Fruit fly (Drosophila melanogaster) whole organism, adult: ENCODE measurements around the gene CG45073.

ENCODE experiments used
- CG11617 ChIP-seq: fragments of 200-800 bp; sonication (Bioruptor generic); optimal IDR thresholded peaks from 2 replicates; lab custom pipeline; 2017; ENCODE audit warnings: mild to moderate bottlenecking, missing biosample characterization, missing genetic modification reagents, missing genetic modification characterization
- CG12768 ChIP-seq: fragments of 200-800 bp; sonication (Bioruptor generic); optimal IDR thresholded peaks from 2 replicates; lab custom pipeline; 2017; ENCODE audit warnings: missing biosample characterization, missing genetic modification characterization, mild to moderate bottlenecking, moderate library complexity, missing genetic modification reagents
- CG14711 ChIP-seq: fragments of 200-800 bp; sonication (Bioruptor generic); optimal IDR thresholded peaks from 2 replicates; lab custom pipeline; 2018; ENCODE audit warnings: missing biosample characterization, mild to moderate bottlenecking, missing genetic modification characterization, moderate library complexity
- CG1620 ChIP-seq: fragments of 200-800 bp; sonication (Bioruptor generic); optimal IDR thresholded peaks from 2 replicates; lab custom pipeline; 2016; ENCODE audit warnings: missing biosample characterization, missing genetic modification characterization
- CG33017 ChIP-seq: fragments of 200-800 bp; sonication (Bioruptor generic); optimal IDR thresholded peaks from 2 replicates; lab custom pipeline; 2018; ENCODE audit warnings: missing biosample characterization, mild to moderate bottlenecking, missing genetic modification characterization, moderate library complexity
- CG5204 ChIP-seq: fragments of 200-800 bp; sonication (Bioruptor generic); optimal IDR thresholded peaks from 2 replicates; lab custom pipeline; 2016; ENCODE audit warnings: missing biosample characterization, missing genetic modification characterization
- CG7045 ChIP-seq: fragments of 200-800 bp; sonication (Bioruptor generic); optimal IDR thresholded peaks from 2 replicates; lab custom pipeline; 2017; ENCODE audit warnings: missing biosample characterization, mild to moderate bottlenecking, missing genetic modification characterization
- CG7101 ChIP-seq: fragments of 200-800 bp; sonication (Bioruptor generic); optimal IDR thresholded peaks from 2 replicates; lab custom pipeline; 2018; ENCODE audit warnings: missing biosample characterization, mild to moderate bottlenecking, missing genetic modification characterization, moderate library complexity
- Clk ChIP-seq: fragments of 200-800 bp; sonication (Bioruptor generic); optimal IDR thresholded peaks from 2 replicates; lab custom pipeline; 2017; ENCODE audit warnings: missing biosample characterization, missing genetic modification characterization
- Crg-1 ChIP-seq: fragments of 200-800 bp; sonication (Bioruptor generic); optimal IDR thresholded peaks from 2 replicates; lab custom pipeline; 2016; ENCODE audit warnings: missing biosample characterization, missing genetic modification characterization
- Hr96 ChIP-seq: fragments of 200-800 bp; sonication (Bioruptor generic); optimal IDR thresholded peaks from 2 replicates; lab custom pipeline; 2016; ENCODE audit warnings: missing biosample characterization, missing genetic modification characterization
- Mnt ChIP-seq: fragments of 200-800 bp; sonication (Bioruptor generic); optimal IDR thresholded peaks from 2 replicates; lab custom pipeline; 2016; ENCODE audit warnings: missing biosample characterization, mild to moderate bottlenecking, missing genetic modification characterization
- bab1 ChIP-seq: fragments of 200-800 bp; sonication (Bioruptor generic); optimal IDR thresholded peaks from 3 replicates; lab custom pipeline; 2019; ENCODE audit warnings: missing biosample characterization, mild to moderate bottlenecking, missing genetic modification characterization, moderate library complexity
- cic ChIP-seq: fragments of 200-800 bp; sonication (Bioruptor generic); optimal IDR thresholded peaks from 2 replicates; lab custom pipeline; 2017; ENCODE audit warnings: missing biosample characterization, mild to moderate bottlenecking, missing genetic modification characterization, moderate library complexity
- cnc ChIP-seq, 2 experiments: fragments of >200 bp; optimal IDR thresholded peaks; 2 replicates each; lab custom pipeline; 2017
- kay ChIP-seq: fragments of 200-800 bp; sonication (Bioruptor generic); peaks from one replicate; lab custom pipeline; 2016; ENCODE audit warnings: missing biosample characterization, missing genetic modification characterization, borderline replicate concordance
- ovo ChIP-seq: fragments of 200-800 bp; sonication (Bioruptor generic); optimal IDR thresholded peaks from 2 replicates; lab custom pipeline; 2016; ENCODE audit warnings: missing biosample characterization, missing genetic modification characterization
- pad ChIP-seq: fragments of 200-800 bp; sonication (Bioruptor generic); optimal IDR thresholded peaks from 3 replicates; lab custom pipeline; 2017; ENCODE audit warnings: missing biosample characterization, missing genetic modification characterization, mild to moderate bottlenecking, moderate library complexity, missing genetic modification reagents
- tj ChIP-seq: fragments of 200-800 bp; sonication (Bioruptor generic); optimal IDR thresholded peaks from 3 replicates; lab custom pipeline; 2017; ENCODE audit warnings: missing biosample characterization, mild to moderate bottlenecking, missing genetic modification characterization, moderate library complexity
- toe ChIP-seq: fragments of 200-800 bp; sonication (Bioruptor generic); optimal IDR thresholded peaks from 2 replicates; lab custom pipeline; 2016; ENCODE audit warnings: missing biosample characterization, missing genetic modification characterization

CG45073 gene

dm6 chr3R:30160312-30160942 lies 35.9 kb upstream of the CG45073 start, which contains the start of gene CG11498:
TSS of gene CG11498 (minus strand) at chr3R:30160473.
- no peak for TF ChIP-seq toe (GFP tag; lab: Kevin White, UChicago)
- no peak for TF ChIP-seq tj (GFP tag; lab: Kevin White, UChicago)
- TF ChIP-seq CG7101 (tag; lab: Kevin White, UChicago): no peak
- no peak for TF ChIP-seq CG7045
- TF ChIP-seq Hr96 (GFP tag; lab: Kevin White, UChicago): no peak
- no peak for TF ChIP-seq Clk
- no peak for TF ChIP-seq CG1620 (GFP tag; lab: Kevin White, UChicago)
- no peak for TF ChIP-seq CG11617 (GFP tag; lab: Kevin White, UChicago)
- no peak for TF ChIP-seq kay (GFP tag; lab: Kevin White, UChicago)
- TF ChIP-seq bab1 (GFP tag; lab: Kevin White, UChicago): no peak
- TF ChIP-seq CG12768: no peak
- TF ChIP-seq CG5204 (GFP tag; lab: Kevin White, UChicago): no peak
- no peak for TF ChIP-seq CG33017 (tag; lab: Kevin White, UChicago)
- no peak for TF ChIP-seq cnc (optimal IDR thresholded peaks at IDR 0.05; lab: Kevin White, UChicago)
- no peak for TF ChIP-seq cic (GFP tag; lab: Kevin White, UChicago)
- TF ChIP-seq CG14711 (tag; lab: Kevin White, UChicago): no peak

DNA sequence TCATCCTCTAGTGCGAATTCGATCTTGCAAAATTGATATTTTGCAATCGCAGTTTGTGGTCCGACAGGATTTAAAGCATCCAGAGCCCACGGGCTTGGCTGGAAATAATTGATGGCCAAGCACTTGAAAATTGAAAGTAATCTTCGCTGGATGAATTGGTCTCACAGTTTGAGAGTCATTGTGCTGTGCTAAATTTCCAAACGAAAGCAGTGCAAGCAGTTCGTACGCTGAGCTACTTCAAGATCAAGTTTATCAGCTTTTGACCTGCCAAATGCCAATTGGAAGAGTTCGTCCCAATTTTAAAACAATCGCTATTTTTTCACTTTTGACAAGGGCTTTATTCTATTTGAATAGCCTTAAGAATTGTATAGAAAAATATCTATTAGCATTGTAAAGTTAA lies 29.3 kb upstream of the CG45073 start:
- TF ChIP-seq Mnt (GFP tag; lab: Kevin White, UChicago) (no peak), CG12768 (no peak), bab1 (GFP tag; lab: Kevin White, UChicago) (no peak), pad (GFP tag; lab: Kevin White, UChicago) (no peak)

DNA sequence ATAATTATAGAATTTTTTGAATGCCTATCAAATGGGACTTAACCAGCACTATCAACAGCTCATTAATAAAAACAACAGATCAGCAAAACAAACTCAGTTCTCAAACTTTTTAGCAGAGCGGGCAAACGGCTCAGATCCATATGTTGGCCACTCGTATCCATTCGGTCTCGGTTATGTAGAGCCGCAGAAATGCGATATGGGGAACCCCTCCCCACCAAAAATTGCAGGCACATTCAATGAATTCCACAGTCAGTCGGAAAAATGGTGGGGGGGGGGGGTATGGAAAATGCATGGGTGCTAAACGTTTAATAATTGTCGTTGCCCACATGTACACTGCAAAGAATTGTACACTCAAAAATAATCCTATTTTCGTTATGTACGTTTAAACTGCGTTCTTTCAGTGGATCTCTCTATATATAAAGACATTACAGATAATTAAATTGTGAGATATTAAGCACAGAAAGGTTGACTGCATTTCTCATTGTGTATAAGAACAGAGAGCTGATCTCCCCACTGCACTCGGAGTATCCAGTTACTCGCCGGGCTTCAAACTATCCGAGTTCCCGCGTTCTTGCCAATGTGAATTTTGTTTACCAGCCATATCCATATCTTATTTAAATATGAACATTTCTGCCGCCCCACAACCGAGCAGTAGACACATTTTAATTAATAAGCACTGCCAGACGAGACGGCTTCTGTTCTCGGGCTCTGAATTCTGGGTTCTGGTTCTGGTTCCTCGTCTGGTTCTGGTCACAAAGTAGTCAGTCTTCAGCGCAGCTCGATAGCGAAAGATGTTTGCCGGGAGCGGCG lies 27.0 kb upstream of the CG45073 start, which contains the start of gene CG15529:
Gene CG15529, plus strand, starts transcription at position 760 of the 810 bp plus-strand sequence.
- peak; percentile 72 for TF ChIP-seq CG5204 (GFP tag; lab: Kevin White, UChicago)
- TF ChIP-seq cnc (optimal IDR thresholded peaks at IDR 0.05; lab: Kevin White, UChicago): no peak
- peak; percentile 43 for TF ChIP-seq Crg-1 (GFP tag; lab: Kevin White, UChicago)
- peak; percentile 65 for TF ChIP-seq Clk
- peak; percentile 84 for TF ChIP-seq CG12768
- TF ChIP-seq cic (GFP tag; lab: Kevin White, UChicago): no peak
- peak; percentile 71 for TF ChIP-seq Hr96 (GFP tag; lab: Kevin White, UChicago)
- no peak for TF ChIP-seq kay (GFP tag; lab: Kevin White, UChicago)
- TF ChIP-seq CG7101 (tag; lab: Kevin White, UChicago): peak; percentile 77
- peak; percentile 8 for TF ChIP-seq ovo (GFP tag; lab: Kevin White, UChicago)
- TF ChIP-seq CG11617 (GFP tag; lab: Kevin White, UChicago): peak; percentile 38
- TF ChIP-seq CG1620 (GFP tag; lab: Kevin White, UChicago): peak; percentile 62
- TF ChIP-seq CG14711 (tag; lab: Kevin White, UChicago): peak; percentile 46
- peak; percentile 40 for TF ChIP-seq CG33017 (tag; lab: Kevin White, UChicago)
- peak; percentile 54 for TF ChIP-seq toe (GFP tag; lab: Kevin White, UChicago)
- TF ChIP-seq bab1 (GFP tag; lab: Kevin White, UChicago): peak; percentile 62
- peak; percentile 94 for TF ChIP-seq tj (GFP tag; lab: Kevin White, UChicago)
- TF ChIP-seq CG7045: peak; percentile 73
- no peak for TF ChIP-seq Mnt (GFP tag; lab: Kevin White, UChicago)
- peak; percentile 53 for TF ChIP-seq pad (GFP tag; lab: Kevin White, UChicago)

DNA sequence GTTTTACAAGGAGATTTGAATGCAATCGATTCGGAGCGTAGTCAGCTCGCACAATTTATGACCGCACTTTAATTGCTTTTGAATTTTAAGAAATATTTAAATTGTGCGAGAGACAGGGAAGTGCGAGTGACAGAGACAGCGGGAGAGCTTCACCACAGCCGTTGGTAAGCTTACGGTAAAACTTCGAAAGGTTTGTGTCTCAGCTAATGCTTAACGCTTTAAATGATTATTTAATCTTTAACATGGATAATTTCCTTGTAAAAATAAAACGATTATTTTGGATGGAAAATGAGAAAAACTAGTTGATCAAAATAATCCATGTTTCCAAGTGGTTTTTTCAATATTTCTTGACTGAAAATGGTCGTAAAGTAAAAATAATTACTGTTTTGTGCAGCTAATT lies 26.1 kb upstream of the CG45073 start:
- TF ChIP-seq pad (GFP tag; lab: Kevin White, UChicago) (no peak), Hr96 (GFP tag; lab: Kevin White, UChicago) (no peak), CG7101 (tag; lab: Kevin White, UChicago) (no peak), ovo (GFP tag; lab: Kevin White, UChicago) (no peak), cnc (optimal IDR thresholded peaks at IDR 0.05; lab: Kevin White, UChicago) (no peak), CG12768 (no peak), CG1620 (GFP tag; lab: Kevin White, UChicago) (no peak), CG7045 (no peak), kay (GFP tag; lab: Kevin White, UChicago) (no peak), CG33017 (tag; lab: Kevin White, UChicago) (no peak), cic (GFP tag; lab: Kevin White, UChicago) (no peak), CG5204 (GFP tag; lab: Kevin White, UChicago) (no peak), CG14711 (tag; lab: Kevin White, UChicago) (no peak), Crg-1 (GFP tag; lab: Kevin White, UChicago) (no peak)

- TF ChIP-seq CG1620 (GFP tag; lab: Kevin White, UChicago) (no peak), tj (GFP tag; lab: Kevin White, UChicago) (no peak), pad (GFP tag; lab: Kevin White, UChicago) (no peak), Hr96 (GFP tag; lab: Kevin White, UChicago) (no peak), cnc (optimal IDR thresholded peaks at IDR 0.05; lab: Kevin White, UChicago) (no peak), bab1 (GFP tag; lab: Kevin White, UChicago) (no peak), cic (GFP tag; lab: Kevin White, UChicago) (no peak), Mnt (GFP tag; lab: Kevin White, UChicago) (no peak), CG7045 (no peak), CG14711 (tag; lab: Kevin White, UChicago) (no peak), CG7101 (tag; lab: Kevin White, UChicago) (no peak), ovo (GFP tag; lab: Kevin White, UChicago) (no peak)
Measured at dm6 chr3R:30149506-30149905, 25.0 kb upstream of the CG45073 start, which contains the start of gene AdoR. TSS of gene AdoR (minus strand) at chr3R:30149606.
